Worm (Caenorhabditis elegans) whole organism, late embryonic: Measurements from ENCODE around the gene Y57G11C.42.

Source experiments
- C38D4.7 ChIP-seq: fragments of 200-800 bp; sonication (Bioruptor generic); optimal IDR thresholded peaks from 2 replicates; lab custom pipeline; 2018; ENCODE audit warnings: mild to moderate bottlenecking, missing genetic modification characterization, moderate library complexity, missing compliant biosample characterization
- Y22D7AL.16 ChIP-seq: sonication (generic microtip); optimal IDR thresholded peaks from 2 replicates; lab custom pipeline; 2016; ENCODE audit warnings: missing genetic modification characterization, missing compliant biosample characterization
- ahr-1 ChIP-seq: sonication (generic microtip); optimal IDR thresholded peaks from 2 replicates; lab custom pipeline; 2016; ENCODE audit warnings: missing genetic modification characterization, missing compliant biosample characterization
- ama-1 ChIP-seq: fragments of 150-350 bp; optimal IDR thresholded peaks from 2 replicates; lab custom pipeline; 2014
- ceh-14 ChIP-seq: sonication (generic microtip); optimal IDR thresholded peaks from 2 replicates; lab custom pipeline; 2016; ENCODE audit warnings: missing genotype, missing genetic modification characterization, missing compliant biosample characterization
- ceh-18 ChIP-seq: sonication (generic microtip); optimal IDR thresholded peaks from 2 replicates; lab custom pipeline; 2016; ENCODE audit warnings: missing genetic modification characterization, missing compliant biosample characterization
- ceh-19 ChIP-seq: fragments of 200-800 bp; sonication (Bioruptor generic); optimal IDR thresholded peaks from 2 replicates; lab custom pipeline; 2018; ENCODE audit warnings: mild to moderate bottlenecking, missing genetic modification characterization, missing compliant biosample characterization
- ceh-31 ChIP-seq: sonication (generic microtip); optimal IDR thresholded peaks from 2 replicates; lab custom pipeline; 2016; ENCODE audit warnings: missing genetic modification characterization, missing compliant biosample characterization
- ceh-45 ChIP-seq: fragments of 200-800 bp; sonication (Bioruptor generic); IDR thresholded peaks from 2 replicates; pipeline ENCODE4 v1.3.6; 2022; ENCODE audit warnings: missing genetic modification reagents, missing genetic modification characterization, missing compliant biosample characterization
- ceh-48 ChIP-seq: sonication (generic microtip); optimal IDR thresholded peaks from 2 replicates; lab custom pipeline; 2016; ENCODE audit warnings: missing genetic modification characterization, inconsistent platforms, missing compliant biosample characterization
- ceh-9 ChIP-seq: sonication (generic microtip); optimal IDR thresholded peaks from 2 replicates; lab custom pipeline; 2016; ENCODE audit warnings: mild to moderate bottlenecking, missing genetic modification characterization, inconsistent platforms, missing compliant biosample characterization
- dmd-4 ChIP-seq: sonication (generic microtip); optimal IDR thresholded peaks from 2 replicates; lab custom pipeline; 2016; ENCODE audit warnings: borderline replicate concordance, missing genetic modification characterization, missing compliant biosample characterization
- elt-2 ChIP-seq: sonication (generic microtip); optimal IDR thresholded peaks from 2 replicates; lab custom pipeline; 2016; ENCODE audit warnings: missing genetic modification reagents, missing genetic modification characterization, missing compliant biosample characterization
- elt-4 ChIP-seq: sonication (generic microtip); optimal IDR thresholded peaks from 2 replicates; lab custom pipeline; 2016; ENCODE audit warnings: missing genetic modification characterization, missing compliant biosample characterization
- eyg-1 ChIP-seq: sonication (generic microtip); optimal IDR thresholded peaks from 2 replicates; lab custom pipeline; 2016; ENCODE audit warnings: missing genotype, missing genetic modification characterization, missing compliant biosample characterization
- fax-1 ChIP-seq: sonication (generic microtip); optimal IDR thresholded peaks from 2 replicates; lab custom pipeline; 2016; ENCODE audit warnings: missing genotype, missing genetic modification characterization, missing compliant biosample characterization
- fkh-6 ChIP-seq: sonication (generic microtip); optimal IDR thresholded peaks from 2 replicates; lab custom pipeline; 2016; ENCODE audit warnings: missing genetic modification characterization, missing compliant biosample characterization
- gmeb-2 ChIP-seq: sonication (generic microtip); optimal IDR thresholded peaks from 2 replicates; lab custom pipeline; 2016; ENCODE audit warnings: missing genetic modification characterization, inconsistent platforms, missing compliant biosample characterization
- hlh-13 ChIP-seq: fragments of 200-800 bp; sonication (Bioruptor generic); optimal IDR thresholded peaks from 2 replicates; lab custom pipeline; 2018; ENCODE audit warnings: mild to moderate bottlenecking, missing genetic modification characterization, missing compliant biosample characterization
- hlh-15 ChIP-seq: sonication (generic microtip); optimal IDR thresholded peaks from 2 replicates; lab custom pipeline; 2016; ENCODE audit warnings: missing genetic modification characterization, missing compliant biosample characterization
- hlh-30 ChIP-seq: sonication (generic microtip); optimal IDR thresholded peaks from 2 replicates; lab custom pipeline; 2017; ENCODE audit warnings: antibody characterized with exemption, missing genetic modification characterization, missing compliant biosample characterization; ENCODE audit not compliant: insufficient read depth
- hlh-6 ChIP-seq: sonication (generic microtip); optimal IDR thresholded peaks from 2 replicates; lab custom pipeline; 2016; ENCODE audit warnings: missing genotype, missing genetic modification characterization, missing compliant biosample characterization
- hlh-8 ChIP-seq: sonication (generic microtip); optimal IDR thresholded peaks from 2 replicates; lab custom pipeline; 2016; ENCODE audit warnings: missing genotype, missing genetic modification characterization, missing compliant biosample characterization
- lim-6 ChIP-seq: sonication (generic microtip); optimal IDR thresholded peaks from 2 replicates; lab custom pipeline; 2016; ENCODE audit warnings: missing genetic modification characterization, missing compliant biosample characterization
- lin-11 ChIP-seq: fragments of 200-800 bp; sonication (Bioruptor generic); optimal IDR thresholded peaks from 2 replicates; lab custom pipeline; 2018; ENCODE audit warnings: mild to moderate bottlenecking, missing genetic modification characterization, missing compliant biosample characterization
- madf-2 ChIP-seq: sonication (generic microtip); optimal IDR thresholded peaks from 2 replicates; lab custom pipeline; 2017; ENCODE audit warnings: missing genetic modification characterization, missing compliant biosample characterization
- mec-3 ChIP-seq: sonication (generic microtip); optimal IDR thresholded peaks from 2 replicates; lab custom pipeline; 2016; ENCODE audit warnings: borderline replicate concordance, missing genetic modification characterization, missing compliant biosample characterization
- nfya-1 ChIP-seq: sonication (generic microtip); optimal IDR thresholded peaks from 2 replicates; lab custom pipeline; 2017; ENCODE audit warnings: missing genetic modification characterization, mild to moderate bottlenecking, missing compliant biosample characterization, antibody characterized with exemption, moderate library complexity
- nhr-11 ChIP-seq: fragments of 150-350 bp; optimal IDR thresholded peaks from 2 replicates; lab custom pipeline; 2014; ENCODE audit warnings: missing biosample characterization, missing genetic modification characterization
- nhr-232 ChIP-seq: sonication (generic microtip); optimal IDR thresholded peaks from 2 replicates; lab custom pipeline; 2016; ENCODE audit warnings: missing genetic modification characterization, missing compliant biosample characterization
- npax-4 ChIP-seq: sonication (generic microtip); optimal IDR thresholded peaks from 2 replicates; lab custom pipeline; 2016; ENCODE audit warnings: missing genetic modification characterization, missing compliant biosample characterization
- pat-9 ChIP-seq: fragments of 200-800 bp; sonication (Bioruptor generic); optimal IDR thresholded peaks from 2 replicates; lab custom pipeline; 2018; ENCODE audit warnings: mild to moderate bottlenecking, missing genetic modification characterization, moderate library complexity, missing compliant biosample characterization
- pax-1 ChIP-seq: fragments of 150-350 bp; optimal IDR thresholded peaks from 2 replicates; lab custom pipeline; 2014; ENCODE audit warnings: missing biosample characterization, missing genetic modification characterization
- rnt-1 ChIP-seq: sonication (generic microtip); optimal IDR thresholded peaks from 2 replicates; lab custom pipeline; 2016; ENCODE audit warnings: missing genetic modification characterization, missing compliant biosample characterization
- sdc-2 ChIP-seq: sonication (generic microtip); optimal IDR thresholded peaks from 2 replicates; lab custom pipeline; 2016; ENCODE audit warnings: missing genotype, missing genetic modification characterization, missing compliant biosample characterization
- sox-2 ChIP-seq: fragments of 200-800 bp; sonication (Bioruptor generic); IDR thresholded peaks from 2 replicates; pipeline ENCODE4 v1.3.6; 2022; ENCODE audit warnings: missing genetic modification reagents, missing genetic modification characterization, missing compliant biosample characterization
- tbx-2 ChIP-seq: sonication (generic microtip); optimal IDR thresholded peaks from 2 replicates; lab custom pipeline; 2016; ENCODE audit warnings: missing genetic modification characterization, missing compliant biosample characterization
- tbx-7 ChIP-seq: sonication (generic microtip); optimal IDR thresholded peaks from 2 replicates; lab custom pipeline; 2016; ENCODE audit warnings: missing genotype, missing genetic modification characterization, missing compliant biosample characterization
- ttx-3 ChIP-seq: sonication (generic microtip); optimal IDR thresholded peaks from 2 replicates; lab custom pipeline; 2016; ENCODE audit warnings: missing genetic modification reagents, missing genetic modification characterization, missing compliant biosample characterization
- unc-42 ChIP-seq: sonication (generic microtip); optimal IDR thresholded peaks from 2 replicates; lab custom pipeline; 2016; ENCODE audit warnings: missing genotype, missing genetic modification characterization, missing compliant biosample characterization
- unc-86 ChIP-seq: sonication (generic microtip); optimal IDR thresholded peaks from 2 replicates; lab custom pipeline; 2016; ENCODE audit warnings: missing genetic modification characterization, missing compliant biosample characterization

Gene Y57G11C.42

ce11 chrIV:14760845-14761244 lies 32.5 kb downstream of the Y57G11C.42 start, which contains the start of gene ptp-5.2:
Gene ptp-5.2, minus strand, starts transcription at chrIV:14760945.
- TF ChIP-seq madf-2 (no peak), hlh-6 (tag; lab: Kevin White, UChicago) (no peak), ama-1 (lab: Kevin White, UChicago) (no peak), dmd-4 (tag; lab: Kevin White, UChicago) (no peak), nhr-232 (no peak), nhr-11 (tag; lab: Kevin White, UChicago) (no peak), ceh-9 (tag; lab: Kevin White, UChicago) (no peak), pax-1 (tag; lab: Kevin White, UChicago) (no peak), elt-4 (tag; lab: Kevin White, UChicago) (no peak), eyg-1 (tag; lab: Kevin White, UChicago) (no peak), npax-4 (tag; lab: Kevin White, UChicago) (no peak), ceh-48 (tag; lab: Kevin White, UChicago) (no peak), ceh-19 (GFP tag; lab: Kevin White, UChicago) (no peak), sdc-2 (tag; lab: Kevin White, UChicago) (no peak), ttx-3 (tag; lab: Kevin White, UChicago) (no peak), mec-3 (no peak)

- TF ChIP-seq sox-2 (0 out of 2 replicates have a peak, but pooled peaks have one; percentile 43), ceh-31 (peak; percentile 44), unc-42 (tag; lab: Kevin White, UChicago) (peak; percentile 16), ceh-18 (peak; percentile 40), nfya-1 (peak; percentile 27), tbx-2 (peak; percentile 24), elt-2 (tag; lab: Kevin White, UChicago) (peak; percentile 4), hlh-30 (tag; lab: Kevin White, UChicago) (peak; percentile 93)
Measured at ce11 chrIV:14763348-14763747, 35.0 kb downstream of the Y57G11C.42 start.

- TF ChIP-seq fkh-6 (tag; lab: Kevin White, UChicago) (no peak), hlh-15 (tag; lab: Kevin White, UChicago) (no peak), lin-11 (tag; lab: Kevin White, UChicago) (no peak), hlh-8 (tag; lab: Kevin White, UChicago) (no peak), sox-2 (no peak), ahr-1 (no peak), mec-3 (no peak), Y22D7AL.16 (tag; lab: Kevin White, UChicago) (no peak), unc-42 (tag; lab: Kevin White, UChicago) (no peak), ceh-14 (tag; lab: Kevin White, UChicago) (no peak), rnt-1 (tag; lab: Kevin White, UChicago) (no peak), nhr-232 (no peak)
Measured at ce11 chrIV:14763938-14764718, 35.8 kb downstream of the Y57G11C.42 start.

ce11 chrIV:14764719-14765173 lies 36.4 kb downstream of the Y57G11C.42 start:
- TF ChIP-seq unc-86 (tag; lab: Kevin White, UChicago), result no peak
- no peak for TF ChIP-seq C38D4.7
- no peak for TF ChIP-seq gmeb-2
- no peak for TF ChIP-seq lin-11 (tag; lab: Kevin White, UChicago)
- TF ChIP-seq fax-1 (tag; lab: Kevin White, UChicago), result no peak
- TF ChIP-seq rnt-1 (tag; lab: Kevin White, UChicago), result no peak
- TF ChIP-seq hlh-13 (GFP tag; lab: Kevin White, UChicago), result no peak
- no peak for TF ChIP-seq lim-6 (tag; lab: Kevin White, UChicago)
- no peak for TF ChIP-seq ceh-45 (GFP tag; lab: Robert Waterston, UW)
- TF ChIP-seq pat-9 (tag; lab: Kevin White, UChicago), result no peak
- TF ChIP-seq ceh-18, result no peak
- TF ChIP-seq sox-2, result no peak
- TF ChIP-seq tbx-7 (tag; lab: Kevin White, UChicago), result no peak
